Fruit fly (Drosophila melanogaster) whole organism, embryonic: ENCODE measurements around the gene CG13404.

Experiments
- Adf1 ChIP-seq: fragments of 200-800 bp; sonication (Bioruptor generic); IDR thresholded peaks from 2 replicates; pipeline ENCODE4 v1.3.6; 2022; ENCODE audit warnings: missing biosample characterization, missing genetic modification characterization
- Asciz ChIP-seq: fragments of 200-800 bp; sonication (Bioruptor generic); optimal IDR thresholded peaks from 2 replicates; lab custom pipeline; 2017; ENCODE audit warnings: missing biosample characterization, mild to moderate bottlenecking, missing genetic modification characterization, missing genetic modification reagents
- BEAF-32 ChIP-seq: fragments of 200-800 bp; sonication (Bioruptor generic); optimal IDR thresholded peaks from 3 replicates; lab custom pipeline; 2017; ENCODE audit warnings: missing biosample characterization, missing genetic modification characterization, mild to moderate bottlenecking, moderate library complexity, missing genetic modification reagents
- Bteb2 ChIP-seq: fragments of 200-800 bp; sonication (Bioruptor generic); optimal IDR thresholded peaks from 2 replicates; lab custom pipeline; 2016; ENCODE audit warnings: missing biosample characterization, missing genetic modification characterization
- CG10543 ChIP-seq: fragments of 200-800 bp; sonication (Bioruptor generic); optimal IDR thresholded peaks from 3 replicates; lab custom pipeline; 2017; ENCODE audit warnings: missing biosample characterization, mild to moderate bottlenecking, missing genetic modification characterization, moderate library complexity
- CG10565 ChIP-seq: fragments of 200-800 bp; sonication (Bioruptor generic); optimal IDR thresholded peaks from 3 replicates; lab custom pipeline; 2016; ENCODE audit warnings: missing biosample characterization, mild to moderate bottlenecking, missing genetic modification characterization
- CG12155 ChIP-seq: fragments of 200-800 bp; sonication (Bioruptor generic); optimal IDR thresholded peaks from 3 replicates; lab custom pipeline; 2016; ENCODE audit warnings: missing biosample characterization, missing genetic modification characterization
- CG12299 ChIP-seq: fragments of 200-800 bp; sonication (Bioruptor generic); optimal IDR thresholded peaks from 2 replicates; lab custom pipeline; 2018; ENCODE audit warnings: missing biosample characterization, mild to moderate bottlenecking, missing genetic modification characterization
- CG14441 ChIP-seq: fragments of 200-800 bp; sonication (Bioruptor generic); IDR thresholded peaks from 2 replicates; pipeline ENCODE4 v1.3.6; 2022; ENCODE audit warnings: missing biosample characterization, missing genetic modification characterization
- CG15479 ChIP-seq: fragments of 200-800 bp; sonication (Bioruptor generic); optimal IDR thresholded peaks from 3 replicates; lab custom pipeline; 2019; ENCODE audit warnings: missing biosample characterization, mild to moderate bottlenecking, missing genetic modification characterization, moderate library complexity
- CG1832 ChIP-seq: fragments of 200-800 bp; sonication (Bioruptor generic); optimal IDR thresholded peaks from 2 replicates; lab custom pipeline; 2017; ENCODE audit warnings: missing biosample characterization, mild to moderate bottlenecking, missing genetic modification characterization, inconsistent platforms
- CG18619 ChIP-seq: fragments of 200-800 bp; sonication (Bioruptor generic); optimal IDR thresholded peaks from 3 replicates; lab custom pipeline; 2017; ENCODE audit warnings: missing biosample characterization, mild to moderate bottlenecking, missing genetic modification characterization
- CG18764 ChIP-seq: fragments of 200-800 bp; sonication (Bioruptor generic); optimal IDR thresholded peaks from 3 replicates; lab custom pipeline; 2016; ENCODE audit warnings: missing biosample characterization, missing genetic modification characterization
- CG2120 ChIP-seq: fragments of 200-800 bp; sonication (Bioruptor generic); optimal IDR thresholded peaks from 3 replicates; lab custom pipeline; 2016; ENCODE audit warnings: missing biosample characterization, missing genetic modification characterization
- CG30403 ChIP-seq: fragments of 200-800 bp; sonication (Bioruptor generic); optimal IDR thresholded peaks from 3 replicates; lab custom pipeline; 2016; ENCODE audit warnings: missing biosample characterization, missing genetic modification characterization
- CG34224 ChIP-seq: fragments of 200-800 bp; sonication (Bioruptor generic); IDR thresholded peaks from 3 replicates; pipeline ENCODE4 v1.3.6; 2022; ENCODE audit warnings: missing biosample characterization, missing genetic modification characterization; ENCODE audit not compliant: partially characterized antibody
- CG3847 ChIP-seq: fragments of 200-800 bp; sonication (Bioruptor generic); IDR thresholded peaks from 2 replicates; pipeline ENCODE4 v1.3.6; 2022; ENCODE audit warnings: missing biosample characterization, missing genetic modification characterization
- CG3995 ChIP-seq: fragments of 200-800 bp; sonication (Bioruptor generic); optimal IDR thresholded peaks from 3 replicates; lab custom pipeline; 2016; ENCODE audit warnings: missing biosample characterization, missing genetic modification characterization
- CG4328 ChIP-seq: fragments of 200-800 bp; sonication (Bioruptor generic); optimal IDR thresholded peaks from 3 replicates; lab custom pipeline; 2017; ENCODE audit warnings: missing biosample characterization, missing genetic modification reagents, missing genetic modification characterization
- CG4404 ChIP-seq: fragments of 200-800 bp; sonication (Bioruptor generic); IDR thresholded peaks from 2 replicates; pipeline ENCODE4 v1.3.6; 2022; ENCODE audit warnings: missing biosample characterization, missing genetic modification characterization
- CG7963 ChIP-seq: fragments of 200-800 bp; sonication (Bioruptor generic); IDR thresholded peaks from 3 replicates; pipeline ENCODE4 v1.3.6; 2022; ENCODE audit warnings: missing biosample characterization, missing genetic modification characterization; ENCODE audit not compliant: partially characterized antibody
- CG8388 ChIP-seq: fragments of 200-800 bp; sonication (Bioruptor generic); optimal IDR thresholded peaks from 2 replicates; lab custom pipeline; 2019; ENCODE audit warnings: missing biosample characterization, mild to moderate bottlenecking, missing genetic modification characterization, moderate library complexity
- CG8944 ChIP-seq: fragments of 200-800 bp; sonication (Bioruptor generic); optimal IDR thresholded peaks from 3 replicates; lab custom pipeline; 2016; ENCODE audit warnings: missing biosample characterization, missing genetic modification characterization
- CG9797 ChIP-seq: fragments of 200-800 bp; sonication (Bioruptor generic); optimal IDR thresholded peaks from 3 replicates; lab custom pipeline; 2018; ENCODE audit warnings: missing biosample characterization, mild to moderate bottlenecking, missing genetic modification characterization
- D19B ChIP-seq: fragments of 200-800 bp; sonication (Bioruptor generic); optimal IDR thresholded peaks from 2 replicates; lab custom pipeline; 2017; ENCODE audit warnings: missing biosample characterization, mild to moderate bottlenecking, missing genetic modification characterization
- Dref ChIP-seq: fragments of 200-800 bp; sonication (Bioruptor generic); IDR thresholded peaks from 2 replicates; pipeline ENCODE4 v1.3.6; 2022; ENCODE audit warnings: missing biosample characterization, missing genetic modification characterization
- HLH3B ChIP-seq: fragments of 200-800 bp; sonication (Bioruptor generic); IDR thresholded peaks from 2 replicates; pipeline ENCODE4 v1.3.6; 2022; ENCODE audit warnings: missing biosample characterization, missing genetic modification characterization
- HLH4C ChIP-seq: fragments of 200-800 bp; sonication (Bioruptor generic); IDR thresholded peaks from 3 replicates; pipeline ENCODE4 v1.3.6; 2022; ENCODE audit warnings: missing biosample characterization, missing genetic modification characterization; ENCODE audit not compliant: partially characterized antibody
- Hey ChIP-seq: fragments of 200-800 bp; sonication (Bioruptor generic); optimal IDR thresholded peaks from 3 replicates; lab custom pipeline; 2018; ENCODE audit warnings: missing biosample characterization, mild to moderate bottlenecking, missing genetic modification characterization
- Nf-YA ChIP-seq: fragments of 200-800 bp; sonication (Bioruptor generic); IDR thresholded peaks from 2 replicates; pipeline ENCODE4 v1.3.6; 2022; ENCODE audit warnings: missing biosample characterization, missing genetic modification characterization
- Nf-YC ChIP-seq: fragments of 200-800 bp; optimal IDR thresholded peaks from 3 replicates; lab custom pipeline; 2019; ENCODE audit warnings: missing biosample characterization, mild to moderate bottlenecking, missing genetic modification characterization, moderate library complexity
- Rx ChIP-seq: fragments of 200-800 bp; sonication (Bioruptor generic); IDR thresholded peaks from 2 replicates; pipeline ENCODE4 v1.3.6; 2022; ENCODE audit warnings: missing biosample characterization, missing genetic modification characterization
- Sry-δ ChIP-seq: fragments of 200-800 bp; sonication (Bioruptor generic); optimal IDR thresholded peaks from 2 replicates; lab custom pipeline; 2016; ENCODE audit warnings: missing biosample characterization, missing genetic modification characterization
- TFAM ChIP-seq: fragments of 200-800 bp; sonication (Bioruptor generic); optimal IDR thresholded peaks from 2 replicates; lab custom pipeline; 2017; ENCODE audit warnings: missing biosample characterization, missing genetic modification characterization, inconsistent platforms
- Taf1 ChIP-seq: fragments of 200-800 bp; sonication (Bioruptor generic); IDR thresholded peaks from 2 replicates; pipeline ENCODE4 v1.3.6; 2022; ENCODE audit warnings: missing biosample characterization, missing genetic modification characterization
- Trl ChIP-seq, 3 experiments: fragments of >200 bp in 2 of 3; fragments of 200-800 bp in 1 of 3; sonication (Bioruptor generic) in 1 of 3; optimal IDR thresholded peaks; 2 replicates in 1 of 3; 3 replicates in 2 of 3; lab custom pipeline; 2016 to 2017; ENCODE audit warnings: missing biosample characterization in 1 of 3, missing genetic modification characterization in 1 of 3
- Xbp1 ChIP-seq: fragments of 200-800 bp; sonication (Bioruptor generic); optimal IDR thresholded peaks from 3 replicates; lab custom pipeline; 2016; ENCODE audit warnings: missing biosample characterization, mild to moderate bottlenecking, missing genetic modification characterization
- bbx ChIP-seq: fragments of 200-800 bp; sonication (Bioruptor generic); IDR thresholded peaks from 2 replicates; pipeline ENCODE4 v1.3.6; 2022; ENCODE audit warnings: missing biosample characterization, missing genetic modification characterization; ENCODE audit not compliant: partially characterized antibody
- crp ChIP-seq, 2 experiments: fragments of 200-800 bp; sonication (Bioruptor generic); optimal IDR thresholded peaks; 2 replicates in 1 of 2; 3 replicates in 1 of 2; lab custom pipeline; 2017; ENCODE audit warnings: missing biosample characterization in 2 of 2, missing genetic modification characterization in 2 of 2, mild to moderate bottlenecking in 1 of 2, moderate library complexity in 1 of 2
- dm ChIP-seq: fragments of 200-800 bp; sonication (Bioruptor generic); optimal IDR thresholded peaks from 3 replicates; lab custom pipeline; 2016; ENCODE audit warnings: missing biosample characterization, missing genetic modification characterization
- fd96Cb ChIP-seq: fragments of 200-800 bp; sonication (Bioruptor generic); optimal IDR thresholded peaks from 2 replicates; lab custom pipeline; 2018; ENCODE audit warnings: missing biosample characterization, mild to moderate bottlenecking, missing genetic modification characterization, moderate library complexity
- gcm2 ChIP-seq: fragments of 200-800 bp; sonication (Bioruptor generic); optimal IDR thresholded peaks from 2 replicates; lab custom pipeline; 2016; ENCODE audit warnings: missing biosample characterization, missing genetic modification characterization
- gfzf ChIP-seq: fragments of 200-800 bp; sonication (Bioruptor generic); optimal IDR thresholded peaks from 2 replicates; lab custom pipeline; 2016; ENCODE audit warnings: missing biosample characterization, mild to moderate bottlenecking, missing genetic modification characterization, moderate library complexity
- peb ChIP-seq: fragments of 200-800 bp; sonication (Bioruptor generic); IDR thresholded peaks from 2 replicates; pipeline ENCODE4 v1.3.6; 2022; ENCODE audit warnings: missing biosample characterization, missing genetic modification characterization
- pho ChIP-seq: fragments of 200-800 bp; sonication (Bioruptor generic); optimal IDR thresholded peaks from 2 replicates; lab custom pipeline; 2016; ENCODE audit warnings: missing biosample characterization, missing genetic modification characterization
- phol ChIP-seq: fragments of 200-800 bp; sonication (Bioruptor generic); optimal IDR thresholded peaks from 3 replicates; lab custom pipeline; 2018; ENCODE audit warnings: missing biosample characterization, mild to moderate bottlenecking, missing genetic modification characterization, moderate library complexity
- pzg ChIP-seq: fragments of 200-800 bp; sonication (Bioruptor generic); optimal IDR thresholded peaks from 3 replicates; lab custom pipeline; 2018; ENCODE audit warnings: missing biosample characterization, mild to moderate bottlenecking, missing genetic modification characterization, moderate library complexity
- sd ChIP-seq: fragments of 200-800 bp; sonication (Bioruptor generic); optimal IDR thresholded peaks from 3 replicates; lab custom pipeline; 2018; ENCODE audit warnings: missing biosample characterization, mild to moderate bottlenecking, missing genetic modification characterization, moderate library complexity
- tin ChIP-seq: fragments of 200-800 bp; sonication (Bioruptor generic); optimal IDR thresholded peaks from 3 replicates; lab custom pipeline; 2016; ENCODE audit warnings: missing biosample characterization, missing genetic modification characterization
- trh ChIP-seq: fragments of 200-800 bp; sonication (Bioruptor generic); optimal IDR thresholded peaks from 2 replicates; lab custom pipeline; 2016; ENCODE audit warnings: missing biosample characterization, missing genetic modification characterization

CG13404 gene

dm6 chrX:14233843-14234337 lies 32.2 kb downstream of the CG13404 start, which contains the start of gene CG42271 (continued):
- TF ChIP-seq CG10565 (no peak), CG1832 (GFP tag; lab: Kevin White, UChicago) (no peak), CG7963 (peak; percentile 72; the same call in 2 of the 3 replicates), CG8388 (GFP tag; lab: Kevin White, UChicago) (peak; percentile 29), Rx (no peak), CG2120 (GFP tag; lab: Kevin White, UChicago) (peak; percentile 5), trh (GFP tag; lab: Kevin White, UChicago) (no peak), CG10543 (GFP tag; lab: Kevin White, UChicago) (peak; percentile 60), CG18764 (GFP tag; lab: Kevin White, UChicago) (no peak), phol (peak; percentile 64), Adf1 (GFP tag; lab: Robert Waterston, UW) (peak; percentile 25; the same call in 1 of the 2 replicates), HLH3B (no peak), CG3995 (GFP tag; lab: Kevin White, UChicago) (no peak), CG3847 (GFP tag; lab: Robert Waterston, UW) (peak; percentile 48), dm (no peak), CG12155 (GFP tag; lab: Kevin White, UChicago) (no peak), CG9797 (GFP tag; lab: Kevin White, UChicago) (peak; percentile 8), CG8944 (GFP tag; lab: Kevin White, UChicago) (no peak), Bteb2 (GFP tag; lab: Kevin White, UChicago) (no peak), Dref (GFP tag; lab: Robert Waterston, UW) (peak; percentile 40), pzg (GFP tag; lab: Kevin White, UChicago) (peak; percentile 34), gcm2 (GFP tag; lab: Kevin White, UChicago) (no peak), CG4404 (GFP tag; lab: Robert Waterston, UW) (no peak; the same call in 1 of the 2 replicates), Trl (optimal IDR thresholded peaks at IDR 0.05; lab: Kevin White, UChicago) (no peak), Trl (GFP tag; optimal IDR thresholded peaks at IDR 0.05; lab: Kevin White, UChicago) (no peak), CG12299 (tag; lab: Kevin White, UChicago) (no peak), Nf-YC (tag; lab: Kevin White, UChicago) (peak; percentile 61), HLH4C (GFP tag; lab: Robert Waterston, UW) (peak; percentile 91), bbx (peak; percentile 87), Xbp1 (GFP tag; lab: Kevin White, UChicago) (peak; percentile 41), pho (GFP tag; lab: Kevin White, UChicago) (no peak), gfzf (GFP tag; lab: Kevin White, UChicago) (no peak), sd (tag; lab: Kevin White, UChicago) (no peak), CG4328 (GFP tag; lab: Kevin White, UChicago) (peak; percentile 22), CG18619 (GFP tag; lab: Kevin White, UChicago) (peak; percentile 30), crp (GFP tag; optimal IDR thresholded peaks at IDR 0.05; lab: Kevin White, UChicago) (peak in 1 of 2 experiments; percentile 26), CG34224 (GFP tag; lab: Robert Waterston, UW) (peak; percentile 94), Hey (tag; lab: Kevin White, UChicago) (no peak), Asciz (GFP tag; lab: Kevin White, UChicago) (no peak), BEAF-32 (GFP tag; lab: Kevin White, UChicago) (peak; percentile 82), CG14441 (GFP tag; lab: Robert Waterston, UW) (no peak), Nf-YA (GFP tag; lab: Robert Waterston, UW) (no peak), peb (GFP tag; lab: Robert Waterston, UW) (no peak), Taf1 (GFP tag; lab: Robert Waterston, UW) (no peak), D19B (GFP tag; lab: Kevin White, UChicago) (no peak), fd96Cb (tag; lab: Kevin White, UChicago) (peak; percentile 16), CG30403 (peak; percentile 43), tin (GFP tag; lab: Kevin White, UChicago) (peak; percentile 22), CG15479 (GFP tag; lab: Kevin White, UChicago) (no peak), Sry-δ (GFP tag; lab: Kevin White, UChicago) (peak; percentile 74), TFAM (GFP tag; lab: Kevin White, UChicago) (no peak)
